Worm (Caenorhabditis elegans) whole organism, midembryonic: ENCODE data around the gene klp-11.

ENCODE experiments used
- T22C8.4 ChIP-seq: fragments of 200-800 bp; sonication (Bioruptor generic); IDR thresholded peaks from 2 replicates; pipeline ENCODE4 v1.3.6; 2022; ENCODE audit warnings: missing genetic modification characterization, missing compliant biosample characterization
- cog-1 ChIP-seq: sonication (generic microtip); optimal IDR thresholded peaks from 2 replicates; lab custom pipeline; 2016; ENCODE audit warnings: missing genetic modification characterization, missing compliant biosample characterization
- flt-1 ChIP-seq: fragments of 200-800 bp; sonication (Bioruptor generic); IDR thresholded peaks from 2 replicates; pipeline ENCODE4 v1.3.6; 2022; ENCODE audit warnings: missing genetic modification characterization, missing compliant biosample characterization
- klf-2 ChIP-seq: fragments of 200-800 bp; sonication (Bioruptor generic); conservative IDR thresholded peaks from 2 replicates; pipeline ENCODE4 v1.3.6; 2022; ENCODE audit warnings: missing genetic modification reagents, missing genetic modification characterization, missing compliant biosample characterization
- med-1 ChIP-seq: sonication (generic microtip); optimal IDR thresholded peaks from 2 replicates; lab custom pipeline; 2017; ENCODE audit warnings: missing genetic modification characterization, mild to moderate bottlenecking, missing compliant biosample characterization, antibody characterized with exemption, missing genetic modification reagents; ENCODE audit not compliant: insufficient read depth
- ref-1 ChIP-seq: fragments of 200-800 bp; sonication (Bioruptor generic); conservative IDR thresholded peaks from 2 replicates; pipeline ENCODE4 v1.3.6; 2022; ENCODE audit warnings: missing genetic modification reagents, missing genetic modification characterization, missing compliant biosample characterization
- tab-1 ChIP-seq: fragments of 200-800 bp; sonication (Bioruptor generic); IDR thresholded peaks from 2 replicates; pipeline ENCODE4 v1.3.6; 2022; ENCODE audit warnings: missing genetic modification characterization, missing compliant biosample characterization
- ztf-29 ChIP-seq: fragments of 200-800 bp; sonication (Bioruptor generic); IDR thresholded peaks from 2 replicates; pipeline ENCODE4 v1.3.6; 2022; ENCODE audit warnings: missing genetic modification reagents, missing genetic modification characterization, missing compliant biosample characterization

DNA sequence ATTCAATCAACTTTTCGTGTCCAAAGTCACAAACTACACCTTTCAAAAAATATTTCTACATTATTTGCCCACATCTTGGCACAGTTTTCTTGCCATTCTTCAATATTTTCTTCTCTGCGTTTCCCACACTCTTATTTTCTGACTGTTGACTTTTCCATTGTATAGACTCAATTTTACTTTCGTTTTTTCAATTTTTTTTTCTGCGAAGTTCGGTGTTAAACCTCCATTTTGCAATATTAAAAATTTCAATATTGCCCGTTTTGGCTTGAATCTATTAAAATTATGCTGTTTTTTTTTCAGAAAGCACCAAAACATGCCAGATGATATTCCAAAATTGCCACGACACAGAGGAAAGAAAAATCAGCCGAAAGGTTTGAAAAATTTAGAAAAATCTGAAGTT is 2.7 kb upstream of the klp-11 start, which contains the start of gene cdc-50.B:
- no peak for TF ChIP-seq ztf-29 (GFP tag; lab: Robert Waterston, UW)
- TF ChIP-seq tab-1 (GFP tag; lab: Robert Waterston, UW) = no peak
- no peak for TF ChIP-seq klf-2
- no peak for TF ChIP-seq ref-1 (GFP tag; lab: Robert Waterston, UW)
- no peak for TF ChIP-seq flt-1
- no peak for TF ChIP-seq med-1
- TF ChIP-seq cog-1 (tag; lab: Kevin White, UChicago) = no peak
- no peak for TF ChIP-seq T22C8.4
